Fruit fly (Drosophila melanogaster) Kc167 (cell line): Measurements from ENCODE around the gene Naa40.

Experiments
- Myc ChIP-seq: fragments of >200 bp; optimal IDR thresholded peaks from 2 replicates; lab custom pipeline; 2017; ENCODE audit warnings: missing external identifiers
- Sin3A ChIP-seq: fragments of >200 bp; optimal IDR thresholded peaks from 2 replicates; lab custom pipeline; 2018; ENCODE audit warnings: missing external identifiers
- h ChIP-seq: fragments of >200 bp; optimal IDR thresholded peaks from 3 replicates; lab custom pipeline; 2018; ENCODE audit warnings: missing external identifiers
- insv ChIP-seq: fragments of >200 bp; optimal IDR thresholded peaks from 3 replicates; lab custom pipeline; 2018; ENCODE audit warnings: missing external identifiers
- psq ChIP-seq: fragments of >200 bp; optimal IDR thresholded peaks from 2 replicates; lab custom pipeline; 2017; ENCODE audit warnings: missing external identifiers
- ttk ChIP-seq: sonication (Bioruptor generic); optimal IDR thresholded peaks from 2 replicates; lab custom pipeline; 2017; ENCODE audit warnings: missing external identifiers

Gene Naa40

DNA sequence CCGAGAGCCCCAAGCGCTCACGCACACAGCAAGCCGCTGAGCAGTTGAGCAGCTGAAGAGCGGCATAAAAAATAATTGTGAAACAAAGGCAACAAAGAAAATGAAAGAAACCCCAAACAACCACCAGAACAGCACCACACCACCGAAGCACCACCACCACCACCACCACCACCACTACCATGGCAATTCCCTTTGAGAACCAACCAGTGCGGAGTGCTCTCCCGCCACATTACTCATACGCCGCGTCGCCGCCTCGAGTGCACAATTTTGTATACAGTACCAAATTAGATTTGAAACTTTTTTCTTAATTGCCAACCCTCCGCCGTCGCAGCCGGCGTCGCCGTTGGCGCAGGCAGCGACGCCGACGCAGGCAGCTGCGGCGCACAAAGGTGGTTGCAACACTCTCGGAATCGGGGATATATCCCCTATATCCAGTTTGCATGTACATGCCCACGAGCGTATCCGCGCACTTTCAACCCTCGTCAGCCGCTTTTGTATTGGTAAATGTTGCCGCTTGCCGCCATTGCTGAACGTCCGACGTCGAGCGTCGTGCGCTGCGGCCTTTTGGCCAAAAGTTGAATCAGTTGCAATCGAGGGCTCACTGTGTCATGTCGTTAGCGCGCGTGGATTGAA lies 32.6 kb downstream of the Naa40 start, which contains the start of gene dmrt99B:
dmrt99B (plus strand) TSS at position 583 of the 633 bp plus-strand sequence.
- TF ChIP-seq h (lab: Kevin White, UChicago), result no peak
- no peak for TF ChIP-seq Sin3A (lab: Kevin White, UChicago)
- TF ChIP-seq psq (lab: Kevin White, UChicago), result no peak
- no peak for TF ChIP-seq Myc (lab: Kevin White, UChicago)
- TF ChIP-seq ttk (lab: Kevin White, UChicago), result no peak
- no peak for TF ChIP-seq insv (lab: Kevin White, UChicago)

DNA sequence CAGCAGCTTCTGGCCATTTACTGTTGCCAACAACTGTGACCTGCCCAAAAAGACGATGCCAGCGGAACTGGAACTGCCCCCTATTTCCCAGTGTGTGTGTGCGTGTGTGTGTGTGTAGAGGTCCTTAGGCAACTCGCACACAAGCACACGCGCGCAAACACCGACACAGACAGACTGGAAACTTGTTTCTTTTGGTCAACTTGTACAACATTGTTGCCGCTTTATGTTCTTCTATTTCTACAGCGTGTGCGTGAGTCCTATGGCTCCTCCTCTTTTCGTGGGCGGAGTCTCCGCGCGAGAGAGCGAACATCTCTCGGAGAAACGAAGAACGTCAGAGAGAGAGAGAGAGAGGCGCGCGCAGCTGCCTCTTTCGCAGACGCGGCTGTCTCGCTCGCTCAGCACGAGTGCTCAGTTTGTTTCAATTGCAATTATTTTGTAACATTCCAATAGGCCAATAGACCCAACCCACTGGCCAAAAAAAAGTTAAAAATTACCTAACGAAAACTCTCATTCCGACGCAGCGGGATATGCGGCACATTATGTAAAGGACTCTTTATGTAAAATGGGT lies 33.7 kb downstream of the Naa40 start:
- TF ChIP-seq insv (lab: Kevin White, UChicago), result no peak
- no peak for TF ChIP-seq h (lab: Kevin White, UChicago)
- TF ChIP-seq psq (lab: Kevin White, UChicago), result no peak
- no peak for TF ChIP-seq ttk (lab: Kevin White, UChicago)
- TF ChIP-seq Sin3A (lab: Kevin White, UChicago), result no peak
- TF ChIP-seq Myc (lab: Kevin White, UChicago), result no peak

dm6 chr3R:29690539-29690852 lies 34.3 kb downstream of the Naa40 start:
- TF ChIP-seq h (lab: Kevin White, UChicago) (no peak), Myc (lab: Kevin White, UChicago) (no peak), insv (lab: Kevin White, UChicago) (no peak), ttk (lab: Kevin White, UChicago) (no peak), psq (lab: Kevin White, UChicago) (no peak), Sin3A (lab: Kevin White, UChicago) (no peak)

- TF ChIP-seq Sin3A (lab: Kevin White, UChicago), result no peak
- no peak for TF ChIP-seq insv (lab: Kevin White, UChicago)
- no peak for TF ChIP-seq ttk (lab: Kevin White, UChicago)
These were observed 34.8 kb downstream of the Naa40 start for dm6 chr3R:29689833-29690538.

- TF ChIP-seq psq (lab: Kevin White, UChicago), result no peak
These were observed 35.5 kb downstream of the Naa40 start, which contains the start of gene Obp99c for dm6 chr3R:29689211-29689610. TSS of gene Obp99c (minus strand) at chr3R:29689311.

DNA sequence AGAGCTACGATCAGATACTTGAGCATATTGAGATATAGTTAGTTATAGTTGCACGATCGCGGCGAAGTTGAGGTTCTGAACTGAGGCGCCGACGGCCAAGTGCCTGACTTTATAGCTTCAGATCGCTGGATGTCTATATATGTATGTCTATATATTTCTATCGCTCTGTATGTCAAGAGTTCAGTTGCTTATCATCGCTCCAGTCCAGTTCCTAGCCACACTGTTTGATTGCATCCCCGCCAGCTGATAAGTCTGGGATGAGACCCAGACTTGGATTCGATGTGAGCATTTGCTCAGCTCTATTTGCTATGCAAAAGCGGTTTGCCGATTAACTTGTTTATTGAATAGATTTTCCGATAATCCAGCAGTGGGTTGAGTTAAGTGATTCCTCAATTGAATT lies 38.1 kb downstream of the Naa40 start:
- TF ChIP-seq insv (lab: Kevin White, UChicago), result no peak
- TF ChIP-seq h (lab: Kevin White, UChicago), result no peak
- TF ChIP-seq ttk (lab: Kevin White, UChicago), result no peak
- no peak for TF ChIP-seq psq (lab: Kevin White, UChicago)
- TF ChIP-seq Sin3A (lab: Kevin White, UChicago), result no peak
- TF ChIP-seq Myc (lab: Kevin White, UChicago), result no peak

DNA sequence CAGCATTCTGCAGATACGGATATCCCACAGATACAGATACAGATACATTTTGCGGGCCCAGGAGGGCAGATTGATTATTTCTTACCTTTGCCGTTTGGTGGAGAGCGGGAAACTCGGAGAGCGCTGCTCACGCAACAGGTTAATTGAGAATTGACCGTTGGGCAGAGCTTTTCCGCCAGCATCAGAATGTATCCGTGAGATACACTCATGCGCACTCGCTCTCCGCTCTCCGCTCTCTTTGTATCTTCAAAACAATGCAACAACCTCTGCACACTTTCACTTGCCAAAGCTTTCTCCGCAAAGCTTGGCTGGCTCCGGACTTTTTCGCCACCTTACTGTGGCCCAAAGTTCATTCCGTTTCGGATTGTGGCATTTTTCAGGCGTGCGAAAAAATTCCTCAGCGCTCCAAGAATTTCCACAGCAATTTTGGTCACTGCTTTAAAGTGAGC lies 42.6 kb downstream of the Naa40 start, which contains the start of the genes CG7582 and Gycalpha99B:
CG7582 (minus strand) TSS at position 127 of the 449 bp plus-strand sequence.
Gycalpha99B (plus strand) TSS at position 352 of the 449 bp plus-strand sequence.
- no peak for TF ChIP-seq ttk (lab: Kevin White, UChicago)
- TF ChIP-seq Sin3A (lab: Kevin White, UChicago), result no peak
- TF ChIP-seq insv (lab: Kevin White, UChicago), result no peak
- TF ChIP-seq Myc (lab: Kevin White, UChicago), result no peak
- TF ChIP-seq psq (lab: Kevin White, UChicago), result no peak
- TF ChIP-seq h (lab: Kevin White, UChicago), result no peak

DNA sequence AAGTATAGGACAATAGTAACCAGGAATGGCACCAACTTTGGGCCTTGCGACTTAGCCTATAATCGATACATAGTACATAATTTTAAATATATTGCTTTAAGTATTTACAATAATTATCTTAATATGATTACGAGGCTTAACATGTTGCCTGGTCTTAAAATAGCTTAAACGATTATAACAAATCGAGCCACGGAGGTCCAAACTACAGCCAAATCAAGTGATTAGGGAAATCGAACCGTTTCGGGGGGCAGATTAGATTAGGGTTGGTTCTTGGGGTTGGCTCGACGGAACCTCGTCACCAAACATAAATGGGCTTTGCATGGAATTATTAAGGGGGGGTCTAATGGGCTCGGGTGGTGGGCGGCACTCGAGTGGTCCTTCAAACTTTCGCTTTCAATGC lies 43.5 kb downstream of the Naa40 start:
- TF ChIP-seq Sin3A (lab: Kevin White, UChicago), result no peak
- TF ChIP-seq h (lab: Kevin White, UChicago), result no peak
- TF ChIP-seq insv (lab: Kevin White, UChicago), result no peak
- TF ChIP-seq Myc (lab: Kevin White, UChicago), result no peak
- no peak for TF ChIP-seq psq (lab: Kevin White, UChicago)
- no peak for TF ChIP-seq ttk (lab: Kevin White, UChicago)

- no peak for TF ChIP-seq h (lab: Kevin White, UChicago)
- no peak for TF ChIP-seq ttk (lab: Kevin White, UChicago)
- no peak for TF ChIP-seq Sin3A (lab: Kevin White, UChicago)
- TF ChIP-seq psq (lab: Kevin White, UChicago), result no peak
- no peak for TF ChIP-seq Myc (lab: Kevin White, UChicago)
- TF ChIP-seq insv (lab: Kevin White, UChicago), result no peak
These were observed 49.4 kb downstream of the Naa40 start, which contains the start of the genes Bub3 and Cap-D2 for dm6 chr3R:29675333-29675732. TSS of gene Bub3 (minus strand) at chr3R:29675421. TSS of gene Cap-D2 (plus strand) at chr3R:29675651.
